Worm (Caenorhabditis elegans) whole organism, early embryonic: ENCODE data around the gene K03H1.13.

Source experiments
- B0310.2 ChIP-seq: sonication (generic microtip); optimal IDR thresholded peaks from 2 replicates; lab custom pipeline; 2016; ENCODE audit warnings: mild to moderate bottlenecking, missing genetic modification characterization, missing compliant biosample characterization
- F13C5.2 ChIP-seq: sonication (generic microtip); optimal IDR thresholded peaks from 2 replicates; lab custom pipeline; 2017; ENCODE audit warnings: mild to moderate bottlenecking, missing genetic modification characterization, inconsistent platforms, missing compliant biosample characterization
- aly-1 ChIP-seq: sonication (generic microtip); optimal IDR thresholded peaks from 2 replicates; lab custom pipeline; 2016; ENCODE audit warnings: missing genetic modification characterization, missing compliant biosample characterization
- ama-1 ChIP-seq: fragments of 150-350 bp; optimal IDR thresholded peaks from 2 replicates; lab custom pipeline; 2014
- ceh-13 ChIP-seq: fragments of 200-800 bp; sonication (Bioruptor generic); optimal IDR thresholded peaks from 2 replicates; lab custom pipeline; 2018; ENCODE audit warnings: mild to moderate bottlenecking, missing genetic modification characterization, missing compliant biosample characterization
- ceh-36 ChIP-seq: sonication (generic microtip); optimal IDR thresholded peaks from 2 replicates; lab custom pipeline; 2016; ENCODE audit warnings: missing genetic modification characterization, inconsistent platforms, missing compliant biosample characterization
- ets-7 ChIP-seq: sonication (generic microtip); optimal IDR thresholded peaks from 2 replicates; lab custom pipeline; 2016; ENCODE audit warnings: missing genotype, missing genetic modification characterization, missing compliant biosample characterization
- flt-1 ChIP-seq: fragments of 200-800 bp; sonication (Bioruptor generic); IDR thresholded peaks from 2 replicates; pipeline ENCODE4 v1.3.6; 2022; ENCODE audit warnings: missing genetic modification characterization, missing compliant biosample characterization
- hmbx-1 ChIP-seq: sonication (generic microtip); optimal IDR thresholded peaks from 2 replicates; lab custom pipeline; 2016; ENCODE audit warnings: mild to moderate bottlenecking, missing genetic modification characterization, missing compliant biosample characterization
- hmg-4 ChIP-seq: fragments of 200-800 bp; sonication (Bioruptor generic); optimal IDR thresholded peaks from 2 replicates; lab custom pipeline; 2018; ENCODE audit warnings: mild to moderate bottlenecking, missing genetic modification characterization, missing compliant biosample characterization
- hnd-1 ChIP-seq: sonication (generic microtip); optimal IDR thresholded peaks from 2 replicates; lab custom pipeline; 2016; ENCODE audit warnings: missing genetic modification characterization, missing compliant biosample characterization
- pes-1 ChIP-seq: fragments of 200-800 bp; sonication (Bioruptor generic); IDR thresholded peaks from 2 replicates; pipeline ENCODE4 v1.3.6; 2022; ENCODE audit warnings: missing genetic modification reagents, missing genetic modification characterization, missing compliant biosample characterization
- scrt-1 ChIP-seq: fragments of 200-800 bp; sonication (Bioruptor generic); IDR thresholded peaks from 2 replicates; pipeline ENCODE4 v1.3.6; 2022; ENCODE audit warnings: missing genetic modification characterization, missing compliant biosample characterization
- sea-1 ChIP-seq: fragments of 200-800 bp; sonication (Bioruptor generic); conservative IDR thresholded peaks from 2 replicates; pipeline ENCODE4 v1.3.6; 2022; ENCODE audit warnings: missing genetic modification characterization, missing compliant biosample characterization
- tbx-11 ChIP-seq: fragments of 200-800 bp; sonication (Bioruptor generic); IDR thresholded peaks from 2 replicates; pipeline ENCODE4 v1.3.6; 2022; ENCODE audit warnings: missing genetic modification characterization, missing compliant biosample characterization
- tbx-37 ChIP-seq: fragments of 200-800 bp; sonication (Bioruptor generic); conservative IDR thresholded peaks from 2 replicates; pipeline ENCODE4 v1.3.6; 2022; ENCODE audit warnings: missing genetic modification reagents, missing genetic modification characterization, missing compliant biosample characterization
- tra-4 ChIP-seq: sonication (generic microtip); optimal IDR thresholded peaks from 2 replicates; lab custom pipeline; 2017; ENCODE audit warnings: missing genetic modification characterization, missing compliant biosample characterization

The K03H1.13 gene

ce11 chrIII:9985542-9985941 lies 35.4 kb upstream of the K03H1.13 start:
- TF ChIP-seq B0310.2 (no peak), sea-1 (GFP tag; lab: Robert Waterston, UW) (no peak), hmg-4 (no peak), scrt-1 (GFP tag; lab: Robert Waterston, UW) (no peak), pes-1 (GFP tag; lab: Robert Waterston, UW) (no peak), ama-1 (lab: Kevin White, UChicago) (no peak), flt-1 (GFP tag; lab: Robert Waterston, UW) (no peak), ceh-36 (tag; lab: Kevin White, UChicago) (no peak), tbx-11 (GFP tag; lab: Robert Waterston, UW) (no peak), F13C5.2 (tag; lab: Kevin White, UChicago) (no peak), aly-1 (no peak), tbx-37 (GFP tag; lab: Robert Waterston, UW) (no peak), ets-7 (tag; lab: Kevin White, UChicago) (no peak), hnd-1 (tag; lab: Kevin White, UChicago) (no peak), tra-4 (tag; lab: Kevin White, UChicago) (no peak), hmbx-1 (tag; lab: Kevin White, UChicago) (no peak), ceh-13 (GFP tag; lab: Kevin White, UChicago) (no peak)

- TF ChIP-seq ceh-13 (GFP tag; lab: Kevin White, UChicago) (no peak), aly-1 (no peak), ets-7 (tag; lab: Kevin White, UChicago) (no peak), tra-4 (tag; lab: Kevin White, UChicago) (no peak), ama-1 (lab: Kevin White, UChicago) (no peak), B0310.2 (no peak), F13C5.2 (tag; lab: Kevin White, UChicago) (no peak), hnd-1 (tag; lab: Kevin White, UChicago) (no peak), hmbx-1 (tag; lab: Kevin White, UChicago) (no peak), hmg-4 (no peak), ceh-36 (tag; lab: Kevin White, UChicago) (no peak), tbx-11 (GFP tag; lab: Robert Waterston, UW) (no peak), flt-1 (GFP tag; lab: Robert Waterston, UW) (no peak), pes-1 (GFP tag; lab: Robert Waterston, UW) (no peak)
These were observed 34.5 kb upstream of the K03H1.13 start for ce11 chrIII:9984604-9985003.

- TF ChIP-seq ama-1 (lab: Kevin White, UChicago) (no peak), ets-7 (tag; lab: Kevin White, UChicago) (no peak), scrt-1 (GFP tag; lab: Robert Waterston, UW) (no peak), F13C5.2 (tag; lab: Kevin White, UChicago) (no peak)
These were observed 32.0 kb upstream of the K03H1.13 start for ce11 chrIII:9982119-9982642.

- TF ChIP-seq hmbx-1 (tag; lab: Kevin White, UChicago) = no peak
- no peak for TF ChIP-seq pes-1 (GFP tag; lab: Robert Waterston, UW)
- TF ChIP-seq B0310.2 = no peak
- TF ChIP-seq sea-1 (GFP tag; lab: Robert Waterston, UW) = no peak
- no peak for TF ChIP-seq scrt-1 (GFP tag; lab: Robert Waterston, UW)
- no peak for TF ChIP-seq tbx-11 (GFP tag; lab: Robert Waterston, UW)
- no peak for TF ChIP-seq hnd-1 (tag; lab: Kevin White, UChicago)
- no peak for TF ChIP-seq flt-1 (GFP tag; lab: Robert Waterston, UW)
- TF ChIP-seq F13C5.2 (tag; lab: Kevin White, UChicago) = no peak
- TF ChIP-seq ceh-13 (GFP tag; lab: Kevin White, UChicago) = no peak
- no peak for TF ChIP-seq ama-1 (lab: Kevin White, UChicago)
- no peak for TF ChIP-seq tra-4 (tag; lab: Kevin White, UChicago)
- no peak for TF ChIP-seq ets-7 (tag; lab: Kevin White, UChicago)
- no peak for TF ChIP-seq tbx-37 (GFP tag; lab: Robert Waterston, UW)
- no peak for TF ChIP-seq hmg-4
- TF ChIP-seq ceh-36 (tag; lab: Kevin White, UChicago) = no peak
- TF ChIP-seq aly-1 = no peak
These were observed 23.6 kb upstream of the K03H1.13 start, which contains the start of gene R10E12.2 for ce11 chrIII:9973765-9974164. Gene R10E12.2 (minus strand): TSS chrIII:9973865.

ce11 chrIII:9972192-9972811 lies 22.2 kb upstream of the K03H1.13 start:
- TF ChIP-seq B0310.2 = no peak

ce11 chrIII:9969371-9969770 lies 19.2 kb upstream of the K03H1.13 start:
- TF ChIP-seq ceh-36 (tag; lab: Kevin White, UChicago) (no peak), ama-1 (lab: Kevin White, UChicago) (no peak), ceh-13 (GFP tag; lab: Kevin White, UChicago) (no peak), hmg-4 (peak; percentile 43)

- TF ChIP-seq B0310.2 = no peak
- TF ChIP-seq pes-1 (GFP tag; lab: Robert Waterston, UW) = 0 out of 2 replicates have a peak, but pooled peaks have one; percentile 15
- TF ChIP-seq ceh-36 (tag; lab: Kevin White, UChicago) = peak; percentile 58
- no peak for TF ChIP-seq flt-1 (GFP tag; lab: Robert Waterston, UW)
- no peak for TF ChIP-seq ceh-13 (GFP tag; lab: Kevin White, UChicago)
These were observed 15.3 kb upstream of the K03H1.13 start for ce11 chrIII:9965444-9965843.

- TF ChIP-seq pes-1 (GFP tag; lab: Robert Waterston, UW) = no peak
- no peak for TF ChIP-seq tra-4 (tag; lab: Kevin White, UChicago)
- TF ChIP-seq B0310.2 = no peak
- no peak for TF ChIP-seq aly-1
- no peak for TF ChIP-seq ama-1 (lab: Kevin White, UChicago)
- no peak for TF ChIP-seq scrt-1 (GFP tag; lab: Robert Waterston, UW)
- TF ChIP-seq ceh-36 (tag; lab: Kevin White, UChicago) = no peak
- no peak for TF ChIP-seq tbx-37 (GFP tag; lab: Robert Waterston, UW)
- no peak for TF ChIP-seq ets-7 (tag; lab: Kevin White, UChicago)
- TF ChIP-seq flt-1 (GFP tag; lab: Robert Waterston, UW) = no peak
- no peak for TF ChIP-seq hnd-1 (tag; lab: Kevin White, UChicago)
These were observed 14.3 kb upstream of the K03H1.13 start for ce11 chrIII:9964416-9964815.
